Fruit fly (Drosophila melanogaster) whole organism, wandering third instar larva: ENCODE data around the gene Tasp1.

Experiments used
- Hnf4 ChIP-seq: fragments of 200-800 bp; sonication (Bioruptor generic); optimal IDR thresholded peaks from 2 replicates; lab custom pipeline; 2016; ENCODE audit warnings: missing biosample characterization, mild to moderate bottlenecking, missing genetic modification characterization
- Vsx2 ChIP-seq: fragments of 200-300, 225-300 bp; sonication (Bioruptor generic); optimal IDR thresholded peaks from 2 replicates; lab custom pipeline; 2018; ENCODE audit warnings: missing biosample characterization, missing genetic modification characterization; ENCODE audit not compliant: partially characterized antibody
- psq ChIP-seq: fragments of 200-800 bp; sonication (Bioruptor generic); optimal IDR thresholded peaks from 3 replicates; lab custom pipeline; 2017; ENCODE audit warnings: missing biosample characterization, mild to moderate bottlenecking, missing genetic modification characterization, moderate library complexity
- tai ChIP-seq: sonication (Bioruptor generic); optimal IDR thresholded peaks from 2 replicates; lab custom pipeline; 2016; ENCODE audit warnings: missing biosample characterization, missing genetic modification characterization

- TF ChIP-seq Hnf4 (GFP tag; lab: Kevin White, UChicago): peak; percentile 43
- peak; percentile 14 for TF ChIP-seq tai
- peak; percentile 90 for TF ChIP-seq Vsx2 (GFP tag; lab: Kevin White, UChicago)
- TF ChIP-seq psq (GFP tag; lab: Kevin White, UChicago): no peak
Observed at dm6 chr3L:16046387-16047066, 40.8 kb downstream of the Tasp1 start.
